Fruit fly (Drosophila melanogaster) Kc167 (cell line): ENCODE data around the gene EMC2A.

Experiments used
- Myc ChIP-seq: fragments of >200 bp; optimal IDR thresholded peaks from 2 replicates; lab custom pipeline; 2017; ENCODE audit warnings: missing external identifiers
- Sin3A ChIP-seq: fragments of >200 bp; optimal IDR thresholded peaks from 2 replicates; lab custom pipeline; 2018; ENCODE audit warnings: missing external identifiers
- insv ChIP-seq: fragments of >200 bp; optimal IDR thresholded peaks from 3 replicates; lab custom pipeline; 2018; ENCODE audit warnings: missing external identifiers
- psq ChIP-seq: fragments of >200 bp; optimal IDR thresholded peaks from 2 replicates; lab custom pipeline; 2017; ENCODE audit warnings: missing external identifiers

dm6 chr3R:16983001-16983400 lies 12.9 kb downstream of the EMC2A start:
- TF ChIP-seq psq (lab: Kevin White, UChicago) (no peak), Sin3A (lab: Kevin White, UChicago) (no peak), Myc (no peak), insv (no peak)
